Worm (Caenorhabditis elegans): Measurements from ENCODE around the gene F07C6.2.

ce11 chrIV:12840348-12840747 lies 49.4 kb downstream of the F07C6.2 start:
- no peak for TF ChIP-seq hmbx-1 (tag; optimal IDR thresholded peaks at IDR 0.05)
- TF ChIP-seq B0310.2 (tag; optimal IDR thresholded peaks at IDR 0.05), result no peak
- no peak for TF ChIP-seq ceh-13 (GFP tag; optimal IDR thresholded peaks at IDR 0.05)
